Fruit fly (Drosophila melanogaster): ENCODE data around the gene Graf.

The Graf gene

DNA sequence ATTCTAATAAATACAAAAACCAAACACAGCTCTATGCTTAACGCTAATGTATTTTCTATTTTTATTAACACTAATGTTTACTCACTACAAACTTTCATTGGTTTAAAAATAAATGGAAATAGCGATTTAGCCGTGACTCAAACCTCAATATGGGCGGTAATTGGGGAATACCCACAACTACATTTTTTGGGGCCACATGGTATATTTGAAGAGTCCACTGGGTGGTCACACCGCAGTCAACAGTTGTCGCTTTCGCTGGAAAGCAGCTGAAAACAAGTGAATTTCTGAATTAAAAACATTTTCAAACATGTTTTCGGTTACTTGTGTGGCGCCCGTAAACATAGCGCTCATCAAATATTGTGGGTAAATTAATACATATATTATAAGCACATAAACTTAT, 11.6 kb downstream of the Graf start, which contains the start of gene Mvd (continued):
- TF ChIP-seq MESR4 (GFP tag; optimal IDR thresholded peaks at IDR 0.05) = peak; percentile 67
- peak; percentile 68 for TF ChIP-seq Blimp-1 (GFP tag; optimal IDR thresholded peaks at IDR 0.05)
- TF ChIP-seq CG18476 (GFP tag; optimal IDR thresholded peaks at IDR 0.05) = no peak
- no peak for TF ChIP-seq CG14014 (GFP tag; IDR thresholded peaks at IDR 0.05)
- no peak for TF ChIP-seq ci (GFP tag; IDR thresholded peaks at IDR 0.05)
- TF ChIP-seq bbx (GFP tag; IDR thresholded peaks at IDR 0.05; ENCODE audit: partially characterized antibody) = peak; percentile 45
- 0 out of 4 replicates have a peak, but pooled peaks have one; percentile 37 for TF ChIP-seq chinmo (GFP tag; IDR thresholded peaks at IDR 0.05; ENCODE audit: partially characterized antibody)
- peak; percentile 26 for TF ChIP-seq CG17186 (GFP tag; optimal IDR thresholded peaks at IDR 0.05)
- TF ChIP-seq CG17912 (GFP tag; optimal IDR thresholded peaks at IDR 0.05) = no peak
- TF ChIP-seq bigmax (GFP tag; optimal IDR thresholded peaks at IDR 0.05) = peak; percentile 68
- TF ChIP-seq Lhr (GFP tag; optimal IDR thresholded peaks at IDR 0.05) = peak; percentile 29
- TF ChIP-seq insv (GFP tag; optimal IDR thresholded peaks at IDR 0.05) = peak in 1 of 2 experiments; percentile 24
- peak; percentile 39 for TF ChIP-seq Fer1 (GFP tag; optimal IDR thresholded peaks at IDR 0.05)
- TF ChIP-seq CTCF (GFP tag; optimal IDR thresholded peaks at IDR 0.05) = peak; percentile 68
- TF ChIP-seq Gug (GFP tag; IDR thresholded peaks at IDR 0.05) = no peak
- peak; percentile 35 for TF ChIP-seq sug (tag; optimal IDR thresholded peaks at IDR 0.05)
- TF ChIP-seq CG2120 (GFP tag; optimal IDR thresholded peaks at IDR 0.05) = no peak
- peak; percentile 11 for TF ChIP-seq Max (GFP tag; optimal IDR thresholded peaks at IDR 0.05)
- TF ChIP-seq hkb (optimal IDR thresholded peaks at IDR 0.05) = peak; percentile 17
- TF ChIP-seq hkb (GFP tag; IDR thresholded peaks at IDR 0.05) = no peak
- TF ChIP-seq Myb (GFP tag; optimal IDR thresholded peaks at IDR 0.05) = peak; percentile 53
- TF ChIP-seq MBD-R2 (GFP tag; IDR thresholded peaks at IDR 0.05) = peak; percentile 78
- TF ChIP-seq Hr3 (GFP tag; optimal IDR thresholded peaks at IDR 0.05) = peak; percentile 0
- no peak for TF ChIP-seq crol (GFP tag; IDR thresholded peaks at IDR 0.05)
- TF ChIP-seq CG12104 (GFP tag; optimal IDR thresholded peaks at IDR 0.05) = no peak
- TF ChIP-seq pzg (GFP tag; optimal IDR thresholded peaks at IDR 0.05) = peak; percentile 92
- TF ChIP-seq Xbp1 (GFP tag; optimal IDR thresholded peaks at IDR 0.05) = peak; percentile 14
- TF ChIP-seq Pdp1 (GFP tag; optimal IDR thresholded peaks at IDR 0.05) = peak in 1 of 2 experiments; percentile 46
- no peak for TF ChIP-seq p53 (GFP tag; optimal IDR thresholded peaks at IDR 0.05)
- TF ChIP-seq CG8478 (optimal IDR thresholded peaks at IDR 0.05) = no peak
- TF ChIP-seq Med (GFP tag) = peak; percentile 81
- no peak for TF ChIP-seq Hr39 (optimal IDR thresholded peaks at IDR 0.05)
- peak; percentile 53 for TF ChIP-seq Dp (GFP tag; optimal IDR thresholded peaks at IDR 0.05)
- TF ChIP-seq crp (GFP tag; optimal IDR thresholded peaks at IDR 0.05) = peak in 1 of 2 experiments; percentile 52
- peak; percentile 19 for TF ChIP-seq CG7987 (GFP tag; optimal IDR thresholded peaks at IDR 0.05)
- TF ChIP-seq Scr (GFP tag; IDR thresholded peaks at IDR 0.05; ENCODE audit: partially characterized antibody) = 0 out of 2 replicates have a peak, but pooled peaks have one; percentile 15
- peak; percentile 77 for TF ChIP-seq Ets97D (GFP tag; optimal IDR thresholded peaks at IDR 0.05)
- TF ChIP-seq CG2712 (tag; optimal IDR thresholded peaks at IDR 0.05) = peak; percentile 45
- no peak for TF ChIP-seq Awh (GFP tag; IDR thresholded peaks at IDR 0.05)
- TF ChIP-seq CG16815 (GFP tag; optimal IDR thresholded peaks at IDR 0.05) = no peak
- TF ChIP-seq CG3995 (GFP tag; optimal IDR thresholded peaks at IDR 0.05) = peak; percentile 89
- peak; percentile 80 for TF ChIP-seq scrt (GFP tag; optimal IDR thresholded peaks at IDR 0.05)
- 0 out of 2 replicates have a peak, but pooled peaks have one; percentile 35 for TF ChIP-seq unc-4 (GFP tag; IDR thresholded peaks at IDR 0.05; ENCODE audit: partially characterized antibody)
- peak; percentile 13; the same call in 1 of the 3 replicates for TF ChIP-seq HLH4C (GFP tag; IDR thresholded peaks at IDR 0.05; ENCODE audit: partially characterized antibody)
- TF ChIP-seq ken (GFP tag; IDR thresholded peaks at IDR 0.05) = peak; percentile 6; the same call in 1 of the 3 replicates
- TF ChIP-seq YL-1 (GFP tag; optimal IDR thresholded peaks at IDR 0.05) = peak; percentile 77
- TF ChIP-seq CG14710 (tag; optimal IDR thresholded peaks at IDR 0.05) = peak; percentile 75
- TF ChIP-seq CG2116 (GFP tag; optimal IDR thresholded peaks at IDR 0.05) = peak; percentile 60
- peak; percentile 82 for TF ChIP-seq CG9797 (GFP tag; optimal IDR thresholded peaks at IDR 0.05)
- TF ChIP-seq nom (GFP tag; optimal IDR thresholded peaks at IDR 0.05) = peak; percentile 7
- TF ChIP-seq jing (GFP tag; optimal IDR thresholded peaks at IDR 0.05) = no peak
